Fruit fly (Drosophila melanogaster) whole organism, embryonic: ENCODE data around the gene Lztr1.

Source experiments
- Awh ChIP-seq: fragments of 200-800 bp; sonication (Bioruptor generic); IDR thresholded peaks from 2 replicates; pipeline ENCODE4, ENCODE4 v1.3.6; 2022; ENCODE audit warnings: missing biosample characterization, missing genetic modification characterization
- B-H1 ChIP-seq: fragments of 200-800 bp; sonication (Bioruptor generic); IDR thresholded peaks from 3 replicates; pipeline ENCODE4 v1.3.6; 2022; ENCODE audit warnings: missing biosample characterization, missing genetic modification characterization
- CG10147 ChIP-seq: fragments of 200-800 bp; sonication (Bioruptor generic); optimal IDR thresholded peaks from 2 replicates; lab custom pipeline; 2019; ENCODE audit warnings: missing biosample characterization, mild to moderate bottlenecking, missing genetic modification characterization, moderate library complexity
- CG10209 ChIP-seq: fragments of 200-800 bp; sonication (Bioruptor generic); optimal IDR thresholded peaks from 3 replicates; lab custom pipeline; 2017; ENCODE audit warnings: missing biosample characterization, mild to moderate bottlenecking, missing genetic modification characterization, missing genetic modification reagents
- CG10267 ChIP-seq: fragments of 200-800 bp; sonication (Bioruptor generic); optimal IDR thresholded peaks from 2 replicates; lab custom pipeline; 2018; ENCODE audit warnings: missing biosample characterization, mild to moderate bottlenecking, missing genetic modification characterization, moderate library complexity
- CG10979 ChIP-seq: fragments of 200-800 bp; sonication (Bioruptor generic); optimal IDR thresholded peaks from 2 replicates; lab custom pipeline; 2018; ENCODE audit warnings: missing biosample characterization, mild to moderate bottlenecking, missing genetic modification characterization, moderate library complexity
- CG12071 ChIP-seq: fragments of 200-800 bp; sonication (Bioruptor generic); optimal IDR thresholded peaks from 3 replicates; lab custom pipeline; 2018; ENCODE audit warnings: missing biosample characterization, mild to moderate bottlenecking, missing genetic modification characterization
- CG12744 ChIP-seq: fragments of 200-800 bp; sonication (Bioruptor generic); optimal IDR thresholded peaks from 2 replicates; lab custom pipeline; 2016; ENCODE audit warnings: missing biosample characterization, missing genetic modification characterization
- CG13123 ChIP-seq: fragments of 200-800 bp; sonication (Bioruptor generic); optimal IDR thresholded peaks from 2 replicates; lab custom pipeline; 2016; ENCODE audit warnings: missing biosample characterization, missing genetic modification characterization
- CG15011 ChIP-seq: fragments of 200-800 bp; sonication (Bioruptor generic); optimal IDR thresholded peaks from 3 replicates; lab custom pipeline; 2018; ENCODE audit warnings: missing biosample characterization, mild to moderate bottlenecking, missing genetic modification characterization
- CG15073 ChIP-seq: fragments of 200-800 bp; sonication (Bioruptor generic); optimal IDR thresholded peaks from 2 replicates; lab custom pipeline; 2016; ENCODE audit warnings: missing biosample characterization, missing genetic modification characterization
- CG16779 ChIP-seq: fragments of 200-800 bp; sonication (Bioruptor generic); IDR thresholded peaks from 2 replicates; pipeline ENCODE4 v1.3.6; 2022; ENCODE audit warnings: missing biosample characterization, missing genetic modification characterization
- CG16813 ChIP-seq: fragments of 200-800 bp; sonication (Bioruptor generic); IDR thresholded peaks from 3 replicates; pipeline ENCODE4 v1.3.6; 2022; ENCODE audit warnings: missing biosample characterization, missing genetic modification characterization; ENCODE audit not compliant: partially characterized antibody
- CG17612 ChIP-seq: fragments of 200-800 bp; sonication (Bioruptor generic); IDR thresholded peaks from 2 replicates; pipeline ENCODE4 v1.3.6; 2022; ENCODE audit warnings: missing biosample characterization, missing genetic modification characterization
- CG18262 ChIP-seq: fragments of 200-800 bp; optimal IDR thresholded peaks from 3 replicates; lab custom pipeline; 2019; ENCODE audit warnings: missing biosample characterization, mild to moderate bottlenecking, missing genetic modification characterization, moderate library complexity
- CG18599 ChIP-seq: fragments of 200-800 bp; sonication (Bioruptor generic); optimal IDR thresholded peaks from 3 replicates; lab custom pipeline; 2017; ENCODE audit warnings: missing biosample characterization, missing genetic modification characterization, mild to moderate bottlenecking, moderate library complexity, missing genetic modification reagents
- CG2199 ChIP-seq: fragments of 200-800 bp; sonication (Bioruptor generic); IDR thresholded peaks from 3 replicates; pipeline ENCODE4 v1.3.6; 2022; ENCODE audit warnings: missing biosample characterization, missing genetic modification characterization
- CG3281 ChIP-seq: fragments of 200-800 bp; sonication (Bioruptor generic); optimal IDR thresholded peaks from 3 replicates; lab custom pipeline; 2017; ENCODE audit warnings: missing biosample characterization, mild to moderate bottlenecking, missing genetic modification characterization
- CG43689 ChIP-seq: fragments of 200-800 bp; sonication (Bioruptor generic); IDR thresholded peaks from 2 replicates; pipeline ENCODE4 v1.3.6; 2022; ENCODE audit warnings: missing biosample characterization, missing genetic modification characterization
- CG4424 ChIP-seq: fragments of 200-800 bp; sonication (Bioruptor generic); optimal IDR thresholded peaks from 3 replicates; lab custom pipeline; 2016; ENCODE audit warnings: missing biosample characterization, missing genetic modification characterization
- CG6813 ChIP-seq: fragments of 200-800 bp; sonication (Bioruptor generic); optimal IDR thresholded peaks from 2 replicates; lab custom pipeline; 2017; ENCODE audit warnings: missing biosample characterization, missing genetic modification characterization, mild to moderate bottlenecking, moderate library complexity, missing genetic modification reagents
- CG6854 ChIP-seq: fragments of 200-800 bp; sonication (Bioruptor generic); optimal IDR thresholded peaks from 3 replicates; lab custom pipeline; 2017; ENCODE audit warnings: missing biosample characterization, mild to moderate bottlenecking, missing genetic modification characterization
- CG7745 ChIP-seq: fragments of 200-800 bp; sonication (Bioruptor generic); optimal IDR thresholded peaks from 2 replicates; lab custom pipeline; 2018; ENCODE audit warnings: missing biosample characterization, mild to moderate bottlenecking, missing genetic modification characterization, moderate library complexity
- Chrac-16 ChIP-seq: fragments of 200-800 bp; sonication (Bioruptor generic); optimal IDR thresholded peaks from 3 replicates; lab custom pipeline; 2016; ENCODE audit warnings: missing biosample characterization, missing genetic modification characterization
- Dll ChIP-seq: fragments of 200-800 bp; sonication (Bioruptor generic); IDR thresholded peaks from 4 replicates; pipeline ENCODE4 v1.3.6; 2022; ENCODE audit warnings: missing biosample characterization, missing genetic modification characterization; ENCODE audit not compliant: partially characterized antibody
- Eip74EF ChIP-seq, 2 experiments: fragments of 200-800 bp in 1 of 2; fragments of >200 bp in 1 of 2; sonication (Bioruptor generic) in 1 of 2; optimal IDR thresholded peaks; 2 replicates each; lab custom pipeline; 2017 to 2019; ENCODE audit warnings: missing biosample characterization in 2 of 2, missing genetic modification characterization in 2 of 2, mild to moderate bottlenecking in 1 of 2, moderate library complexity in 1 of 2
- Gsc ChIP-seq: fragments of 200-800 bp; sonication (Bioruptor generic); IDR thresholded peaks from 2 replicates; pipeline ENCODE4 v1.3.6; 2022; ENCODE audit warnings: missing biosample characterization, missing genetic modification characterization
- HLH4C ChIP-seq: fragments of 200-800 bp; sonication (Bioruptor generic); IDR thresholded peaks from 3 replicates; pipeline ENCODE4 v1.3.6; 2022; ENCODE audit warnings: missing biosample characterization, missing genetic modification characterization; ENCODE audit not compliant: partially characterized antibody
- Hr78 ChIP-seq, 2 experiments: fragments of 200-800 bp in 1 of 2; fragments of >200 bp in 1 of 2; sonication (Bioruptor generic) in 1 of 2; optimal IDR thresholded peaks; 2 replicates each; lab custom pipeline; 2017 to 2019; ENCODE audit warnings: missing biosample characterization in 2 of 2, missing genetic modification characterization in 2 of 2, mild to moderate bottlenecking in 1 of 2, moderate library complexity in 1 of 2
- MBD-R2 ChIP-seq: fragments of 200-800 bp; sonication (Bioruptor generic); IDR thresholded peaks from 2 replicates; pipeline ENCODE4 v1.3.6; 2022; ENCODE audit warnings: missing biosample characterization, missing genetic modification characterization
- Nf-YB ChIP-seq: fragments of 200-800 bp; sonication (Bioruptor generic); optimal IDR thresholded peaks from 3 replicates; lab custom pipeline; 2019; ENCODE audit warnings: missing biosample characterization, mild to moderate bottlenecking, missing genetic modification characterization, moderate library complexity
- Pdp1 ChIP-seq, 2 experiments: fragments of 200-800 bp; sonication (Bioruptor generic); optimal IDR thresholded peaks; 3 replicates each; lab custom pipeline; 2016; ENCODE audit warnings: missing biosample characterization in 2 of 2, missing genetic modification characterization in 2 of 2, mild to moderate bottlenecking in 1 of 2, moderate library complexity in 1 of 2
- YL-1 ChIP-seq: fragments of 200-800 bp; sonication (Bioruptor generic); optimal IDR thresholded peaks from 3 replicates; lab custom pipeline; 2017; ENCODE audit warnings: missing biosample characterization, mild to moderate bottlenecking, missing genetic modification characterization
- ac ChIP-seq: fragments of 200-800 bp; sonication (Bioruptor generic); optimal IDR thresholded peaks from 3 replicates; lab custom pipeline; 2017; ENCODE audit warnings: missing biosample characterization, mild to moderate bottlenecking, missing genetic modification characterization
- ap ChIP-seq: fragments of 200-800 bp; sonication (Bioruptor generic); IDR thresholded peaks from 2 replicates; pipeline ENCODE4 v1.3.6; 2022; ENCODE audit warnings: missing biosample characterization, missing genetic modification characterization
- bcd ChIP-seq: fragments of 200-800 bp; sonication (Bioruptor generic); optimal IDR thresholded peaks from 2 replicates; lab custom pipeline; 2017; ENCODE audit warnings: missing biosample characterization, mild to moderate bottlenecking, missing genetic modification characterization
- cas ChIP-seq: fragments of 200-800 bp; sonication (Bioruptor generic); IDR thresholded peaks from 2 replicates; pipeline ENCODE4 v1.3.6; 2022; ENCODE audit warnings: missing biosample characterization, missing genetic modification characterization
- dati ChIP-seq: fragments of 200-800 bp; sonication (Bioruptor generic); IDR thresholded peaks from 2 replicates; pipeline ENCODE4 v1.3.6; 2022; ENCODE audit warnings: missing biosample characterization, missing genetic modification characterization
- emc ChIP-seq: fragments of 200-800 bp; sonication (Bioruptor generic); optimal IDR thresholded peaks from 2 replicates; lab custom pipeline; 2016; ENCODE audit warnings: missing biosample characterization, missing genetic modification characterization
- ewg ChIP-seq: fragments of 200-800 bp; sonication (Bioruptor generic); optimal IDR thresholded peaks from 3 replicates; lab custom pipeline; 2017; ENCODE audit warnings: mild to moderate bottlenecking, missing biosample characterization, missing genetic modification reagents, missing genetic modification characterization
- gt ChIP-seq: fragments of 200-800 bp; sonication (Bioruptor generic); IDR thresholded peaks from 2 replicates; pipeline ENCODE4 v1.3.6; 2022; ENCODE audit warnings: missing biosample characterization, missing genetic modification characterization
- her ChIP-seq: fragments of 200-800 bp; sonication (Bioruptor generic); optimal IDR thresholded peaks from 2 replicates; lab custom pipeline; 2016; ENCODE audit warnings: missing biosample characterization, missing genetic modification characterization
- nmo ChIP-seq: fragments of 200-800 bp; sonication (Bioruptor generic); optimal IDR thresholded peaks from 2 replicates; lab custom pipeline; 2018; ENCODE audit warnings: missing biosample characterization, mild to moderate bottlenecking, missing genetic modification characterization, moderate library complexity
- pita ChIP-seq: fragments of 200-800 bp; sonication (Bioruptor generic); optimal IDR thresholded peaks from 2 replicates; lab custom pipeline; 2017; ENCODE audit warnings: missing biosample characterization, mild to moderate bottlenecking, missing genetic modification characterization
- rib ChIP-seq: fragments of 200-800 bp; sonication (Bioruptor generic); IDR thresholded peaks from 2 replicates; pipeline ENCODE4 v1.3.6; 2022; ENCODE audit warnings: missing biosample characterization, missing genetic modification characterization
- sr ChIP-seq: fragments of 200-800 bp; sonication (Bioruptor generic); IDR thresholded peaks from 3 replicates; pipeline ENCODE4 v1.3.6; 2022; ENCODE audit warnings: missing biosample characterization, missing genetic modification characterization
- usp ChIP-seq: fragments of >200 bp; optimal IDR thresholded peaks from 2 replicates; lab custom pipeline; 2017; ENCODE audit warnings: missing biosample characterization, missing genetic modification characterization
- vfl ChIP-seq: fragments of 200-800 bp; sonication (Bioruptor generic); optimal IDR thresholded peaks from 2 replicates; lab custom pipeline; 2016; ENCODE audit warnings: missing biosample characterization, missing genetic modification characterization

Lztr1 gene

DNA sequence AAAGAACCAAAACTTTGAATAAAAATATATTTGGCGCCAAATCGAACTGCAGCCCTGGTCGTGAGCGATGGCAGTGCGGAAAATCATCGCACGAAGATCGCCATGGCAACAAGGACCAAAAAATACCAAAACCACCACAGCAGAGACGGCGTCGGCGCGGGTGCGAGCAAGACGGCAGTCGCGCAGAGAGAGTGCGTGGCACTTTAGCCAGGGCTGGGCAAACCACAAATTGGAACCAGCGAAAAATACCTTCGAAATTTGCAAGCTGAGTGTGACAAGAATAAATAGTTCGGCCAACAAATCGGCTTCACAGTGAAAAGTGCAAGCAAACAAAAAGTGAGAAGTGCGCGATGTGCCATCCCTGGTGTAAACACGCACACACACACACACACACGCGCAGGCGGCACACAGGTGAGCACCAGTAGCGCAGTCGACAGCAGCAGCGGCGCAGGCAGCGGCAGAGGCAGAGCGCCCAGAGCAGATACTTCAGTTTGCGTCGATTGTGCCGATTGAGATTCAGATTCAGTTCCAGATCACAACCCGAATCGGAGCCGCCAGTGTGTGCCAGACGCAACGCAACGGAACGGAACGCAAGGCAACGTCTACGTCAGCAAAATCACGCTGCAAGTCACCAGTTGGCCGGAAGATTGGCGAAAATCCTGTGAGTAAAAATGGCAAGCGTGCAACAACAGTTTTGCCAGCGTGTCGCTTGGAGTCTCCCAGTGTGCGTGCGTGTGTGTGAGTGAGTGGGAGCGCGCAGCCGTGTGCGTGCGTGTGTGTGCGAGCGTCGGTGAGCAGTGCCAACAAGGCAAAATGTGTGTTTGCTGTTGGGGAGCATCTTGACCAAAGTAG is 7.9 kb upstream of the Lztr1 start, which contains the start of gene TRAM (continued):
- TF ChIP-seq her: peak; percentile 97
- peak; percentile 91 for TF ChIP-seq CG10267 (tag; lab: Kevin White, UChicago)
- TF ChIP-seq Nf-YB (GFP tag; lab: Kevin White, UChicago): peak; percentile 85
- TF ChIP-seq YL-1: peak; percentile 99
- peak; percentile 98 for TF ChIP-seq CG12744
- peak; percentile 97 for TF ChIP-seq CG10979
- TF ChIP-seq Eip74EF (GFP tag; optimal IDR thresholded peaks at IDR 0.05; lab: Kevin White, UChicago): peak in 1 of 2 experiments; percentile 89
- peak; percentile 95 for TF ChIP-seq CG18262 (tag; lab: Kevin White, UChicago)
- no peak for TF ChIP-seq pita
- peak; percentile 97 for TF ChIP-seq cas
- TF ChIP-seq CG10209 (GFP tag; lab: Kevin White, UChicago): peak; percentile 98
- peak; percentile 99 for TF ChIP-seq MBD-R2 (GFP tag; lab: Robert Waterston, UW)
- peak; percentile 82 for TF ChIP-seq Dll (GFP tag; lab: Robert Waterston, UW)
- peak; percentile 95 for TF ChIP-seq emc (GFP tag; lab: Kevin White, UChicago)
- peak; percentile 98 for TF ChIP-seq CG12071 (GFP tag; lab: Kevin White, UChicago)
- peak; percentile 62 for TF ChIP-seq HLH4C
- peak; percentile 95 to 98 for TF ChIP-seq Pdp1 (GFP tag; optimal IDR thresholded peaks at IDR 0.05; lab: Kevin White, UChicago)
- TF ChIP-seq ewg (GFP tag; lab: Kevin White, UChicago): peak; percentile 99
- TF ChIP-seq dati (GFP tag; lab: Robert Waterston, UW): peak; percentile 98
- TF ChIP-seq ap (GFP tag; lab: Robert Waterston, UW): peak; percentile 98
- TF ChIP-seq Hr78 (GFP tag; optimal IDR thresholded peaks at IDR 0.05; lab: Kevin White, UChicago): peak in 1 of 2 experiments; percentile 85
- peak; percentile 98 for TF ChIP-seq nmo (GFP tag; lab: Kevin White, UChicago)
- TF ChIP-seq CG16779 (GFP tag; lab: Robert Waterston, UW): peak; percentile 97
- peak; percentile 98 for TF ChIP-seq CG3281 (GFP tag; lab: Kevin White, UChicago)
- peak; percentile 98 for TF ChIP-seq B-H1 (GFP tag; lab: Robert Waterston, UW)
- TF ChIP-seq CG10147 (GFP tag; lab: Kevin White, UChicago): peak; percentile 96
- TF ChIP-seq vfl (GFP tag; lab: Kevin White, UChicago): peak; percentile 96
- peak; percentile 99 for TF ChIP-seq Awh (GFP tag; lab: Robert Waterston, UW)
- peak; percentile 83 for TF ChIP-seq CG15073 (GFP tag; lab: Kevin White, UChicago)
- peak; percentile 96 for TF ChIP-seq Gsc (GFP tag; lab: Robert Waterston, UW)
- TF ChIP-seq bcd (GFP tag; lab: Kevin White, UChicago): peak; percentile 99
- TF ChIP-seq CG13123 (GFP tag; lab: Kevin White, UChicago): peak; percentile 96
- TF ChIP-seq CG17612 (GFP tag; lab: Robert Waterston, UW): peak; percentile 97
- peak; percentile 95 for TF ChIP-seq ac
- TF ChIP-seq sr (GFP tag; lab: Robert Waterston, UW): peak; percentile 97
- peak; percentile 98 for TF ChIP-seq CG2199 (GFP tag; lab: Robert Waterston, UW)
- TF ChIP-seq CG43689 (GFP tag; lab: Robert Waterston, UW): peak; percentile 99
- TF ChIP-seq CG7745: peak; percentile 68
- TF ChIP-seq CG6854 (GFP tag; lab: Kevin White, UChicago): peak; percentile 94
- TF ChIP-seq CG6813 (GFP tag; lab: Kevin White, UChicago): peak; percentile 96
- TF ChIP-seq CG18599 (GFP tag; lab: Kevin White, UChicago): peak; percentile 99
- no peak for TF ChIP-seq usp
- TF ChIP-seq CG15011 (GFP tag; lab: Kevin White, UChicago): no peak
- TF ChIP-seq gt (GFP tag; lab: Robert Waterston, UW): peak; percentile 97
- TF ChIP-seq CG4424: peak; percentile 98
- TF ChIP-seq rib: peak; percentile 98
- TF ChIP-seq Chrac-16 (GFP tag; lab: Kevin White, UChicago): peak; percentile 99
- peak; percentile 87 for TF ChIP-seq CG16813 (GFP tag; lab: Robert Waterston, UW)
